Worm (Caenorhabditis elegans): ENCODE measurements around the gene C27H6.9.

DNA sequence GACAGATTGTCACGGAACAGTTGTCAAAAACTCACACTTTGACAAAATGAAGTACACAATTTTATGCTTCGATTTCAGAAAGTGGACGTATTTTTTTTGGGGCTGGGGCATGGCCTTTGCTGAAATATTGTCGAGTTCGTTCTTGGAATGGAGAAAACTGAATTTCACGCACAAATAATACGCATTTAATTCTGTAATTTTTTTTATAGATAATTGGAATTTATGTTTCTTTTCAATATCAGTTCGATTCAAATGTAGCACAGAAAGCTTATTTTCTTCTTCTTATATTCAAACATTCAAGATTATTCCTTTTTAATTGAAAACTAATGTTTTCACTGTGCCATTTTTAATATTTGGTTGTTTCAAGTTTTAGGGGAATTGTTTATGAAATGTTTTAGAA, 22.3 kb upstream of the C27H6.9 start, which contains the start of gene T07C12.10:
- TF ChIP-seq mdl-1 (tag; optimal IDR thresholded peaks at IDR 0.05) (no peak), nhr-28 (tag; optimal IDR thresholded peaks at IDR 0.05) (no peak), blmp-1 (tag; optimal IDR thresholded peaks at IDR 0.05) (no peak), lin-15B (tag; optimal IDR thresholded peaks at IDR 0.05) (no peak), C34B4.2 (tag; optimal IDR thresholded peaks at IDR 0.05) (no peak), sup-37 (GFP tag; optimal IDR thresholded peaks at IDR 0.05) (no peak), ceh-88 (GFP tag; IDR thresholded peaks at IDR 0.05) (no peak), ceh-8 (GFP tag; optimal IDR thresholded peaks at IDR 0.05) (no peak), ama-1 (optimal IDR thresholded peaks at IDR 0.05) (no peak), lsy-2 (tag; optimal IDR thresholded peaks at IDR 0.05) (no peak), sox-4 (tag; optimal IDR thresholded peaks at IDR 0.05) (no peak), elt-2 (tag; optimal IDR thresholded peaks at IDR 0.05) (no peak)
